Fruit fly (Drosophila melanogaster): ENCODE results near the gene CG13895.
A peak's percentile ranks its signal among the peaks of the same experiment; 100 is the strongest.

Gene CG13895

dm6 chr3L:739357-740130 is 31.5 kb upstream of the CG13895 start (continued):
- 0 out of 2 replicates have a peak, but pooled peaks have one; percentile 11 for TF ChIP-seq CG1024 (GFP tag; IDR thresholded peaks at IDR 0.05)
- no peak for TF ChIP-seq CG12219 (GFP tag; optimal IDR thresholded peaks at IDR 0.05)
- peak; percentile 95 for TF ChIP-seq CG11504 (tag; optimal IDR thresholded peaks at IDR 0.05)
- peak; percentile 32; the same call in 1 of the 2 replicates for TF ChIP-seq Drgx (GFP tag; IDR thresholded peaks at IDR 0.05)
- TF ChIP-seq Vsx1 (GFP tag; optimal IDR thresholded peaks at IDR 0.05), result no peak
- 0 out of 2 replicates have a peak, but pooled peaks have one; percentile 15 for TF ChIP-seq ranshi (GFP tag; IDR thresholded peaks at IDR 0.05)
- no peak for TF ChIP-seq nerfin-2 (GFP tag; IDR thresholded peaks at IDR 0.05; ENCODE audit: partially characterized antibody)
- 0 out of 3 replicates have a peak, but pooled peaks have one; percentile 23 for TF ChIP-seq HLH4C (GFP tag; IDR thresholded peaks at IDR 0.05; ENCODE audit: partially characterized antibody)
- TF ChIP-seq sens (GFP tag), result peak; percentile 7
- TF ChIP-seq sim (GFP tag; IDR thresholded peaks at IDR 0.05), result no peak
- TF ChIP-seq NfI (GFP tag; optimal IDR thresholded peaks at IDR 0.05), result peak; percentile 15
- TF ChIP-seq CG34422 (GFP tag; IDR thresholded peaks at IDR 0.05), result 0 out of 3 replicates have a peak, but pooled peaks have one; percentile 24
- 0 out of 2 replicates have a peak, but pooled peaks have one; percentile 8 for TF ChIP-seq ttk (GFP tag; IDR thresholded peaks at IDR 0.05)
- peak; percentile 62 for TF ChIP-seq Med (GFP tag)
- no peak for TF ChIP-seq aop (GFP tag; IDR thresholded peaks at IDR 0.05)
- TF ChIP-seq CG8290 (GFP tag; optimal IDR thresholded peaks at IDR 0.05), result no peak
- TF ChIP-seq CG8290 (tag; optimal IDR thresholded peaks at IDR 0.05), result peak in 1 of 2 experiments; percentile 7
- TF ChIP-seq ap (GFP tag; IDR thresholded peaks at IDR 0.05), result no peak
- TF ChIP-seq ash1 (GFP tag; optimal IDR thresholded peaks at IDR 0.05), result no peak

- peak; percentile 90 for TF ChIP-seq Ada2b (GFP tag; IDR thresholded peaks at IDR 0.05)
- peak; percentile 64 for TF ChIP-seq gcm2 (GFP tag; optimal IDR thresholded peaks at IDR 0.05)
- peak; percentile 92 for TF ChIP-seq Oli (tag; optimal IDR thresholded peaks at IDR 0.05)
- peak; percentile 75 for TF ChIP-seq CG9932 (GFP tag; IDR thresholded peaks at IDR 0.05)
- TF ChIP-seq onecut (GFP tag; IDR thresholded peaks at IDR 0.05), result peak; percentile 81
- peak; percentile 84 for TF ChIP-seq CG16815 (GFP tag; optimal IDR thresholded peaks at IDR 0.05)
- no peak for TF ChIP-seq pho (GFP tag; optimal IDR thresholded peaks at IDR 0.05)
- TF ChIP-seq dm (GFP tag; optimal IDR thresholded peaks at IDR 0.05), result no peak
- TF ChIP-seq br (optimal IDR thresholded peaks at IDR 0.05), result no peak
- TF ChIP-seq mld (GFP tag; IDR thresholded peaks at IDR 0.05; ENCODE audit: partially characterized antibody), result no peak
- TF ChIP-seq CG1024 (GFP tag; IDR thresholded peaks at IDR 0.05), result peak; percentile 83
- peak; percentile 82 for TF ChIP-seq fd3F (GFP tag; optimal IDR thresholded peaks at IDR 0.05)
- TF ChIP-seq grau (tag; optimal IDR thresholded peaks at IDR 0.05), result peak; percentile 91
- no peak for TF ChIP-seq Dp (GFP tag; optimal IDR thresholded peaks at IDR 0.05)
- TF ChIP-seq CG17802 (tag; optimal IDR thresholded peaks at IDR 0.05), result peak; percentile 61
- peak; percentile 92 for TF ChIP-seq CG18599 (GFP tag; optimal IDR thresholded peaks at IDR 0.05)
- no peak for TF ChIP-seq usp (GFP tag; optimal IDR thresholded peaks at IDR 0.05)
- peak; percentile 82 for TF ChIP-seq NfI (GFP tag; optimal IDR thresholded peaks at IDR 0.05)
- TF ChIP-seq chif (GFP tag; optimal IDR thresholded peaks at IDR 0.05), result peak; percentile 69 to 73
- peak; percentile 87 for TF ChIP-seq sob (GFP tag; IDR thresholded peaks at IDR 0.05)
- peak; percentile 96 for TF ChIP-seq gem (tag; optimal IDR thresholded peaks at IDR 0.05)
- TF ChIP-seq bab2 (GFP tag; optimal IDR thresholded peaks at IDR 0.05), result peak; percentile 54
- peak; percentile 92 for TF ChIP-seq tin (GFP tag; optimal IDR thresholded peaks at IDR 0.05)
- no peak for TF ChIP-seq bigmax (GFP tag; optimal IDR thresholded peaks at IDR 0.05)
- peak; percentile 95 for TF ChIP-seq nmo (GFP tag; optimal IDR thresholded peaks at IDR 0.05)
- TF ChIP-seq sd (tag; optimal IDR thresholded peaks at IDR 0.05), result peak; percentile 68
- peak; percentile 52 for TF ChIP-seq YL-1 (GFP tag; optimal IDR thresholded peaks at IDR 0.05)
- peak; percentile 91 for TF ChIP-seq CG32532 (GFP tag; IDR thresholded peaks at IDR 0.05)
- peak; percentile 90 for TF ChIP-seq dysf (GFP tag; IDR thresholded peaks at IDR 0.05)
- peak; percentile 77 for TF ChIP-seq Oaz (GFP tag; IDR thresholded peaks at IDR 0.05)
- TF ChIP-seq CG9609 (GFP tag; optimal IDR thresholded peaks at IDR 0.05), result peak; percentile 48
Measured at dm6 chr3L:738523-739356, 30.7 kb upstream of the CG13895 start.

All from whole organism, embryonic.